Fruit fly (Drosophila melanogaster) whole organism, embryonic: ENCODE data around the gene Vajk2.

Source experiments
- Awh ChIP-seq: fragments of 200-800 bp; sonication (Bioruptor generic); IDR thresholded peaks from 2 replicates; pipeline ENCODE4, ENCODE4 v1.3.6; 2022; ENCODE audit warnings: missing biosample characterization, missing genetic modification characterization
- al ChIP-seq: fragments of 200-800 bp; sonication (Bioruptor generic); IDR thresholded peaks from 2 replicates; pipeline ENCODE4 v1.3.6; 2022; ENCODE audit warnings: missing biosample characterization, missing genetic modification characterization
- cwo ChIP-seq: fragments of 200-800 bp; sonication (Bioruptor generic); optimal IDR thresholded peaks from 3 replicates; lab custom pipeline; 2017; ENCODE audit warnings: missing biosample characterization, missing genetic modification characterization, mild to moderate bottlenecking, moderate library complexity, missing genetic modification reagents
- sens-2 ChIP-seq: fragments of 200-800 bp; sonication (Bioruptor generic); IDR thresholded peaks from 2 replicates; pipeline ENCODE4 v1.3.6; 2022; ENCODE audit warnings: missing biosample characterization, missing genetic modification characterization
- sna ChIP-seq: fragments of 200-800 bp; sonication (Bioruptor generic); IDR thresholded peaks from 2 replicates; pipeline ENCODE4 v1.3.6; 2022; ENCODE audit warnings: missing biosample characterization, missing genetic modification characterization; ENCODE audit not compliant: partially characterized antibody
- tup ChIP-seq: fragments of 200-800 bp; sonication (Bioruptor generic); optimal IDR thresholded peaks from 2 replicates; lab custom pipeline; 2016; ENCODE audit warnings: missing biosample characterization, mild to moderate bottlenecking, missing genetic modification characterization, moderate library complexity

DNA sequence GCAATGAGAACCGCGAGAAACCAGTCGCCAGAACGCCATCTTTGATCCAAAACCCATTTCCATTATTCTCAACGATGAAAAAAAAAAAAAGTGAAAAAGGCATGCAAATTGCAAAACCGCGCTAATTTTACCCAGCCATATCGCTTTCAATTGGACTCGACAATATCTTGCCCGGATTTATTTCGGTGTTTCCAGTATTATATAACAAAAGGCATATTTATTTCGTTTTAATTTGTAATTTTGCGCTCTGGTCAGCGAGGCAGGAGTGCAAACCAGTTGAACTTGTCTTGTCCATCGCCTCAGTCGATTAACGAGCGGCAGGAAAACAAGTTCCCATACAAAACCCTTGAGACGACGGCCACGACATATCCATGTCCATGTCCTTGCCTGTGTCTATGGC, 44.6 kb downstream of the Vajk2 start:
- no peak for TF ChIP-seq sna (GFP tag; lab: Robert Waterston, UW)
- no peak for TF ChIP-seq al (GFP tag; lab: Robert Waterston, UW)
- no peak for TF ChIP-seq Awh (GFP tag; lab: Robert Waterston, UW)
- TF ChIP-seq cwo, result no peak
- TF ChIP-seq sens-2 (GFP tag; lab: Robert Waterston, UW), result no peak
- no peak for TF ChIP-seq tup (GFP tag; lab: Kevin White, UChicago)
